Worm (Caenorhabditis elegans): ENCODE measurements around the gene snt-5.

Gene snt-5

ce11 chrV:1392900-1393299 lies 18.5 kb downstream of the snt-5 start, which contains the start of gene Y75B7AR.1:
Y75B7AR.1 (minus strand) TSS chrV:1393000.
- TF ChIP-seq swsn-7 (tag; optimal IDR thresholded peaks at IDR 0.05) (no peak), zip-4 (GFP tag; optimal IDR thresholded peaks at IDR 0.05) (no peak), nhr-237 (tag; optimal IDR thresholded peaks at IDR 0.05) (no peak), ceh-90 (tag; optimal IDR thresholded peaks at IDR 0.05) (no peak), mab-9 (GFP tag; IDR thresholded peaks at IDR 0.05) (no peak), rnt-1 (tag; optimal IDR thresholded peaks at IDR 0.05) (no peak), pag-3 (tag; optimal IDR thresholded peaks at IDR 0.05; ENCODE audit: borderline replicate concordance, insufficient read depth) (no peak), fos-1 (tag; optimal IDR thresholded peaks at IDR 0.05) (no peak), nhr-19 (GFP tag; conservative IDR thresholded peaks at IDR 0.05) (no peak), ets-5 (GFP tag; IDR thresholded peaks at IDR 0.05) (no peak), nhr-77 (tag; optimal IDR thresholded peaks at IDR 0.05) (no peak)

- TF ChIP-seq alr-1 (tag; optimal IDR thresholded peaks at IDR 0.05; ENCODE audit: borderline replicate concordance): no peak
- peak; percentile 21 for TF ChIP-seq blmp-1 (tag; optimal IDR thresholded peaks at IDR 0.05)
- TF ChIP-seq C04F5.9 (tag; optimal IDR thresholded peaks at IDR 0.05): no peak
- TF ChIP-seq dpl-1 (GFP tag; optimal IDR thresholded peaks at IDR 0.05): peak in 1 of 3 experiments; percentile 15
- TF ChIP-seq nhr-76 (tag; optimal IDR thresholded peaks at IDR 0.05): no peak
- TF ChIP-seq lir-3 (tag; optimal IDR thresholded peaks at IDR 0.05; ENCODE audit: poor library complexity): no peak
- TF ChIP-seq efl-1 (optimal IDR thresholded peaks at IDR 0.05): peak in 1 of 2 experiments; percentile 23
- TF ChIP-seq efl-1 (GFP tag; optimal IDR thresholded peaks at IDR 0.05 in 1 of 2): peak; percentile 9 to 91
- TF ChIP-seq ama-1 (optimal IDR thresholded peaks at IDR 0.05): no peak
- peak in 1 of 2 experiments; percentile 34 for TF ChIP-seq lin-35 (GFP tag; optimal IDR thresholded peaks at IDR 0.05)
- TF ChIP-seq hlh-17 (GFP tag; optimal IDR thresholded peaks at IDR 0.05; ENCODE audit: borderline replicate concordance): no peak
- TF ChIP-seq nhr-12 (tag; optimal IDR thresholded peaks at IDR 0.05): no peak
- TF ChIP-seq nhr-85 (tag): no peak
Measured at ce11 chrV:1390415-1390814, 20.9 kb downstream of the snt-5 start.

ce11 chrV:1389838-1390237 lies 21.5 kb downstream of the snt-5 start:
- TF ChIP-seq elt-2 (tag; optimal IDR thresholded peaks at IDR 0.05) (peak; percentile 34), jun-1 (tag; optimal IDR thresholded peaks at IDR 0.05) (no peak), pqm-1 (tag; optimal IDR thresholded peaks at IDR 0.05) (peak; percentile 25)

- TF ChIP-seq nhr-237 (tag; optimal IDR thresholded peaks at IDR 0.05) (no peak), elt-2 (tag; optimal IDR thresholded peaks at IDR 0.05) (peak; percentile 15)
Measured at ce11 chrV:1388247-1388646, 23.1 kb downstream of the snt-5 start.

ce11 chrV:1383206-1383908 lies 28.0 kb downstream of the snt-5 start, which contains the start of gene rga-4:
rga-4 (minus strand) TSS chrV:1383256.
- TF ChIP-seq nhr-90 (tag; optimal IDR thresholded peaks at IDR 0.05; ENCODE audit: poor library complexity) (no peak), irx-1 (tag; optimal IDR thresholded peaks at IDR 0.05) (peak; percentile 34), lin-13 (GFP tag; optimal IDR thresholded peaks at IDR 0.05) (no peak), sup-37 (GFP tag; optimal IDR thresholded peaks at IDR 0.05) (no peak), jun-1 (tag; optimal IDR thresholded peaks at IDR 0.05) (no peak), dsc-1 (tag; optimal IDR thresholded peaks at IDR 0.05) (peak; percentile 73), C16A3.4 (tag; optimal IDR thresholded peaks at IDR 0.05) (no peak), blmp-1 (tag; optimal IDR thresholded peaks at IDR 0.05) (no peak), lin-39 (tag; optimal IDR thresholded peaks at IDR 0.05) (no peak), skn-1 (tag; optimal IDR thresholded peaks at IDR 0.05) (no peak), rnt-1 (tag; optimal IDR thresholded peaks at IDR 0.05) (peak; percentile 43), ceh-82 (tag; optimal IDR thresholded peaks at IDR 0.05) (peak in 1 of 3 experiments; percentile 12), mep-1 (tag; optimal IDR thresholded peaks at IDR 0.05) (peak; percentile 60), tlp-1 (tag; optimal IDR thresholded peaks at IDR 0.05) (no peak), efl-3 (GFP tag; optimal IDR thresholded peaks at IDR 0.05) (no peak), mef-2 (tag; optimal IDR thresholded peaks at IDR 0.05) (no peak), Y116A8C.19 (tag; optimal IDR thresholded peaks at IDR 0.05; ENCODE audit: borderline replicate concordance) (no peak), C04F5.9 (tag; optimal IDR thresholded peaks at IDR 0.05) (no peak), tbx-2 (tag; optimal IDR thresholded peaks at IDR 0.05) (peak; percentile 17), nhr-47 (tag; optimal IDR thresholded peaks at IDR 0.05) (peak; percentile 49), lir-3 (tag; optimal IDR thresholded peaks at IDR 0.05; ENCODE audit: poor library complexity) (no peak), fos-1 (tag; optimal IDR thresholded peaks at IDR 0.05) (no peak), dpl-1 (GFP tag; optimal IDR thresholded peaks at IDR 0.05) (peak; percentile 66 to 81 (median 74)), efl-1 (optimal IDR thresholded peaks at IDR 0.05) (peak; percentile 49 to 71), efl-1 (GFP tag; optimal IDR thresholded peaks at IDR 0.05 in 1 of 2) (peak; percentile 83 to 98), ama-1 (optimal IDR thresholded peaks at IDR 0.05) (no peak), ceh-90 (tag; optimal IDR thresholded peaks at IDR 0.05) (no peak), nhr-12 (tag; optimal IDR thresholded peaks at IDR 0.05) (no peak)
